Worm (Caenorhabditis elegans) whole organism, L2 larva: ENCODE data around the gene Y41D4B.4.

Experiments
- ama-1 ChIP-seq: fragments of 150-350 bp; optimal IDR thresholded peaks from 2 replicates; lab custom pipeline; 2018; ENCODE audit warnings: inconsistent platforms
- blmp-1 ChIP-seq: sonication (generic microtip); optimal IDR thresholded peaks from 2 replicates; lab custom pipeline; 2017; ENCODE audit warnings: missing genetic modification characterization, mild to moderate bottlenecking, missing compliant biosample characterization, antibody characterized with exemption, moderate library complexity; ENCODE audit not compliant: insufficient read depth
- ceh-82 ChIP-seq: fragments of 150-350 bp; optimal IDR thresholded peaks from 2 replicates; lab custom pipeline; 2014; ENCODE audit warnings: missing biosample characterization, missing genetic modification characterization
- egl-27 ChIP-seq: sonication (generic microtip); optimal IDR thresholded peaks from 3 replicates; lab custom pipeline; 2017; ENCODE audit warnings: missing biosample characterization, missing genetic modification reagents, missing genetic modification characterization
- elt-1 ChIP-seq: fragments of 150-350 bp; optimal IDR thresholded peaks from 2 replicates; lab custom pipeline; 2014; ENCODE audit warnings: missing biosample characterization, missing genetic modification characterization
- lin-39 ChIP-seq: fragments of 150-350 bp; optimal IDR thresholded peaks from 2 replicates; lab custom pipeline; 2014; ENCODE audit warnings: missing biosample characterization, missing genetic modification reagents, missing genetic modification characterization
- nhr-10 ChIP-seq: sonication (generic microtip); optimal IDR thresholded peaks from 2 replicates; lab custom pipeline; 2017; ENCODE audit warnings: missing biosample characterization, missing genetic modification characterization
- nhr-12 ChIP-seq: fragments of 150-350 bp; optimal IDR thresholded peaks from 2 replicates; lab custom pipeline; 2014; ENCODE audit warnings: missing biosample characterization, missing genetic modification characterization
- nhr-237 ChIP-seq: fragments of 150-350 bp; optimal IDR thresholded peaks from 2 replicates; lab custom pipeline; 2014; ENCODE audit warnings: missing biosample characterization, missing genetic modification characterization
- sem-4 ChIP-seq: fragments of 150-350 bp; optimal IDR thresholded peaks from 2 replicates; lab custom pipeline; 2014; ENCODE audit warnings: missing biosample characterization, missing genetic modification reagents, missing genetic modification characterization
- skn-1 ChIP-seq: sonication (generic microtip); optimal IDR thresholded peaks from 2 replicates; lab custom pipeline; 2017; ENCODE audit warnings: missing biosample characterization, missing genetic modification characterization
- zag-1 ChIP-seq: fragments of 150-350 bp; optimal IDR thresholded peaks from 2 replicates; lab custom pipeline; 2014; ENCODE audit warnings: missing biosample characterization, missing genetic modification characterization
- ztf-4 ChIP-seq: fragments of 150-350 bp; optimal IDR thresholded peaks from 2 replicates; lab custom pipeline; 2014; ENCODE audit warnings: missing biosample characterization, missing genetic modification characterization

ce11 chrIV:1691651-1692050 is 31.7 kb downstream of the Y41D4B.4 start:
- TF ChIP-seq nhr-10 (tag; lab: Kevin White, UChicago) (no peak), ama-1 (lab: Kevin White, UChicago) (no peak), nhr-12 (tag; lab: Kevin White, UChicago) (no peak), nhr-237 (tag; lab: Kevin White, UChicago) (no peak), lin-39 (tag; lab: Kevin White, UChicago) (no peak), egl-27 (no peak), elt-1 (tag; lab: Kevin White, UChicago) (no peak), sem-4 (no peak), zag-1 (tag; lab: Kevin White, UChicago) (no peak), skn-1 (no peak), ztf-4 (tag; lab: Kevin White, UChicago) (no peak), ceh-82 (tag; lab: Kevin White, UChicago) (no peak), blmp-1 (tag; lab: Kevin White, UChicago) (no peak)
